Fruit fly (Drosophila melanogaster) whole organism, embryonic: ENCODE results near the gene CG7140.

Experiments used
- Adf1 ChIP-seq: fragments of 200-800 bp; sonication (Bioruptor generic); IDR thresholded peaks from 2 replicates; pipeline ENCODE4 v1.3.6; 2022; ENCODE audit warnings: missing biosample characterization, missing genetic modification characterization
- BtbVII ChIP-seq: fragments of 200-800 bp; sonication (Bioruptor generic); optimal IDR thresholded peaks from 3 replicates; lab custom pipeline; 2017; ENCODE audit warnings: missing biosample characterization, mild to moderate bottlenecking, missing genetic modification characterization
- CG10209 ChIP-seq: fragments of 200-800 bp; sonication (Bioruptor generic); optimal IDR thresholded peaks from 3 replicates; lab custom pipeline; 2017; ENCODE audit warnings: missing biosample characterization, mild to moderate bottlenecking, missing genetic modification characterization, missing genetic modification reagents
- CG11695 ChIP-seq: fragments of 200-800 bp; sonication (Bioruptor generic); IDR thresholded peaks from 3 replicates; pipeline ENCODE4 v1.3.6; 2022; ENCODE audit warnings: missing biosample characterization, missing genetic modification characterization
- CG15073 ChIP-seq: fragments of 200-800 bp; sonication (Bioruptor generic); optimal IDR thresholded peaks from 2 replicates; lab custom pipeline; 2016; ENCODE audit warnings: missing biosample characterization, missing genetic modification characterization
- CG17829 ChIP-seq: fragments of 200-800 bp; optimal IDR thresholded peaks from 2 replicates; lab custom pipeline; 2019; ENCODE audit warnings: missing biosample characterization, mild to moderate bottlenecking, missing genetic modification characterization, moderate library complexity
- CG2712 ChIP-seq: fragments of 200-800 bp; optimal IDR thresholded peaks from 3 replicates; lab custom pipeline; 2019; ENCODE audit warnings: missing biosample characterization, mild to moderate bottlenecking, missing genetic modification characterization, moderate library complexity
- CG3847 ChIP-seq: fragments of 200-800 bp; sonication (Bioruptor generic); IDR thresholded peaks from 2 replicates; pipeline ENCODE4 v1.3.6; 2022; ENCODE audit warnings: missing biosample characterization, missing genetic modification characterization
- CG3995 ChIP-seq: fragments of 200-800 bp; sonication (Bioruptor generic); optimal IDR thresholded peaks from 3 replicates; lab custom pipeline; 2016; ENCODE audit warnings: missing biosample characterization, missing genetic modification characterization
- CG4707 ChIP-seq: fragments of 200-800 bp; sonication (Bioruptor generic); optimal IDR thresholded peaks from 2 replicates; lab custom pipeline; 2018; ENCODE audit warnings: missing biosample characterization, mild to moderate bottlenecking, missing genetic modification characterization, moderate library complexity
- CG6765 ChIP-seq: fragments of 200-800 bp; sonication (Bioruptor generic); optimal IDR thresholded peaks from 3 replicates; lab custom pipeline; 2017; ENCODE audit warnings: missing biosample characterization, mild to moderate bottlenecking, missing genetic modification characterization
- D ChIP-seq, 2 experiments: fragments of 200-800 bp in 1 of 2; fragments of >200 bp in 1 of 2; sonication (Bioruptor generic) in 1 of 2; optimal IDR thresholded peaks; 2 replicates in 1 of 2; 3 replicates in 1 of 2; lab custom pipeline; 2017; ENCODE audit warnings: mild to moderate bottlenecking in 1 of 2, missing biosample characterization in 1 of 2, missing genetic modification characterization in 1 of 2, missing genetic modification reagents in 1 of 2
- Dfd ChIP-seq, 2 experiments: fragments of >200 bp; optimal IDR thresholded peaks; 2 replicates each; lab custom pipeline; 2017; ENCODE audit warnings: missing biosample characterization in 2 of 2, missing genetic modification characterization in 2 of 2
- Ets65A ChIP-seq: fragments of 200-800 bp; sonication (Bioruptor generic); peaks from one replicate; lab custom pipeline; 2016; ENCODE audit warnings: missing biosample characterization, missing genetic modification characterization
- Fer1 ChIP-seq: fragments of 200-800 bp; sonication (Bioruptor generic); optimal IDR thresholded peaks from 2 replicates; lab custom pipeline; 2017; ENCODE audit warnings: missing biosample characterization, mild to moderate bottlenecking, missing genetic modification characterization
- Hand ChIP-seq: fragments of 200-800 bp; sonication (Bioruptor generic); optimal IDR thresholded peaks from 2 replicates; lab custom pipeline; 2017; ENCODE audit warnings: mild to moderate bottlenecking, missing biosample characterization, missing genetic modification reagents, missing genetic modification characterization
- Hmr ChIP-seq: fragments of 200-800 bp; sonication (Bioruptor generic); optimal IDR thresholded peaks from 3 replicates; lab custom pipeline; 2017; ENCODE audit warnings: mild to moderate bottlenecking, missing biosample characterization, missing genetic modification reagents, missing genetic modification characterization
- Hr51 ChIP-seq, 2 experiments: fragments of 200-800 bp; sonication (Bioruptor generic); optimal IDR thresholded peaks; 2 replicates in 1 of 2; 3 replicates in 1 of 2; lab custom pipeline; 2016 to 2018; ENCODE audit warnings: missing biosample characterization in 2 of 2, missing genetic modification characterization in 2 of 2, mild to moderate bottlenecking in 1 of 2, moderate library complexity in 1 of 2
- Kr ChIP-seq: fragments of 200-800 bp; sonication (Bioruptor generic); optimal IDR thresholded peaks from 2 replicates; lab custom pipeline; 2017; ENCODE audit warnings: missing biosample characterization, mild to moderate bottlenecking, missing genetic modification characterization
- Mad ChIP-seq: fragments of 200-800 bp; sonication (Bioruptor generic); optimal IDR thresholded peaks from 2 replicates; lab custom pipeline; 2016; ENCODE audit warnings: missing biosample characterization, missing genetic modification characterization
- Meics ChIP-seq: fragments of 200-800 bp; sonication (Bioruptor generic); optimal IDR thresholded peaks from 2 replicates; lab custom pipeline; 2017; ENCODE audit warnings: missing biosample characterization, mild to moderate bottlenecking, missing genetic modification characterization
- Mrtf ChIP-seq: fragments of 200-800 bp; sonication (Bioruptor generic); IDR thresholded peaks from 3 replicates; pipeline ENCODE4 v1.3.6; 2022; ENCODE audit warnings: missing biosample characterization, missing genetic modification characterization
- NC2β ChIP-seq: fragments of 200-800 bp; sonication (Bioruptor generic); optimal IDR thresholded peaks from 2 replicates; lab custom pipeline; 2016; ENCODE audit warnings: missing biosample characterization, missing genetic modification characterization
- Neu2 ChIP-seq: fragments of 200-800 bp; sonication (Bioruptor generic); optimal IDR thresholded peaks from 3 replicates; lab custom pipeline; 2016; ENCODE audit warnings: missing biosample characterization, missing genetic modification characterization, borderline replicate concordance
- Nf-YB ChIP-seq: fragments of 200-800 bp; sonication (Bioruptor generic); optimal IDR thresholded peaks from 3 replicates; lab custom pipeline; 2019; ENCODE audit warnings: missing biosample characterization, mild to moderate bottlenecking, missing genetic modification characterization, moderate library complexity
- NfI ChIP-seq: fragments of 200-800 bp; sonication (Bioruptor generic); optimal IDR thresholded peaks from 3 replicates; lab custom pipeline; 2018; ENCODE audit warnings: missing biosample characterization, mild to moderate bottlenecking, missing genetic modification characterization, moderate library complexity
- Rfx ChIP-seq: fragments of 200-800 bp; sonication (Bioruptor generic); IDR thresholded peaks from 2 replicates; pipeline ENCODE4 v1.3.6; 2022; ENCODE audit warnings: missing biosample characterization, missing genetic modification characterization
- Scr ChIP-seq: fragments of 200-800 bp; sonication (Bioruptor generic); IDR thresholded peaks from 2 replicates; pipeline ENCODE4 v1.3.6; 2022; ENCODE audit warnings: missing biosample characterization, missing genetic modification characterization; ENCODE audit not compliant: partially characterized antibody
- Six4 ChIP-seq: fragments of 200-800 bp; sonication (Bioruptor generic); optimal IDR thresholded peaks from 2 replicates; lab custom pipeline; 2016; ENCODE audit warnings: missing biosample characterization, missing genetic modification characterization
- Ssrp ChIP-seq: fragments of 200-800 bp; sonication (Bioruptor generic); optimal IDR thresholded peaks from 2 replicates; lab custom pipeline; 2018; ENCODE audit warnings: missing biosample characterization, mild to moderate bottlenecking, missing genetic modification characterization, moderate library complexity
- Xrp1 ChIP-seq: fragments of 200-800 bp; sonication (Bioruptor generic); IDR thresholded peaks from 2 replicates; pipeline ENCODE4 v1.3.6; 2022; ENCODE audit warnings: missing biosample characterization, missing genetic modification characterization
- bowl ChIP-seq: fragments of 200-800 bp; sonication (Bioruptor generic); IDR thresholded peaks from 2 replicates; pipeline ENCODE4 v1.3.6; 2022; ENCODE audit warnings: missing biosample characterization, missing genetic modification characterization
- btn ChIP-seq: fragments of 200-800 bp; sonication (Bioruptor generic); optimal IDR thresholded peaks from 2 replicates; lab custom pipeline; 2016; ENCODE audit warnings: missing biosample characterization, missing genetic modification characterization
- cad ChIP-seq: fragments of >200 bp; optimal IDR thresholded peaks from 2 replicates; lab custom pipeline; 2017; ENCODE audit warnings: missing biosample characterization, missing genetic modification characterization
- ci ChIP-seq: fragments of 200-800 bp; sonication (Bioruptor generic); IDR thresholded peaks from 3 replicates; pipeline ENCODE4 v1.3.6; 2022; ENCODE audit warnings: missing biosample characterization, missing genetic modification characterization
- crp ChIP-seq, 2 experiments: fragments of 200-800 bp; sonication (Bioruptor generic); optimal IDR thresholded peaks; 2 replicates in 1 of 2; 3 replicates in 1 of 2; lab custom pipeline; 2017; ENCODE audit warnings: missing biosample characterization in 2 of 2, missing genetic modification characterization in 2 of 2, mild to moderate bottlenecking in 1 of 2, moderate library complexity in 1 of 2
- dpn ChIP-seq, 2 experiments: fragments of 200-800 bp; sonication (Bioruptor generic); optimal IDR thresholded peaks; 3 replicates each; lab custom pipeline; 2016; ENCODE audit warnings: missing biosample characterization in 2 of 2, missing genetic modification characterization in 2 of 2
- exex ChIP-seq: fragments of 200-800 bp; sonication (Bioruptor generic); optimal IDR thresholded peaks from 4 replicates; lab custom pipeline; 2018; ENCODE audit warnings: missing biosample characterization, mild to moderate bottlenecking, missing genetic modification characterization, moderate library complexity
- fd96Cb ChIP-seq: fragments of 200-800 bp; sonication (Bioruptor generic); optimal IDR thresholded peaks from 2 replicates; lab custom pipeline; 2018; ENCODE audit warnings: missing biosample characterization, mild to moderate bottlenecking, missing genetic modification characterization, moderate library complexity
- ftz-f1 ChIP-seq: fragments of 200-800 bp; sonication (Bioruptor generic); optimal IDR thresholded peaks from 2 replicates; lab custom pipeline; 2016; ENCODE audit warnings: missing biosample characterization, missing genetic modification characterization
- fu2 ChIP-seq: fragments of 200-800 bp; sonication (Bioruptor generic); optimal IDR thresholded peaks from 2 replicates; lab custom pipeline; 2016; ENCODE audit warnings: missing biosample characterization, missing genetic modification characterization
- gcm2 ChIP-seq: fragments of 200-800 bp; sonication (Bioruptor generic); optimal IDR thresholded peaks from 2 replicates; lab custom pipeline; 2016; ENCODE audit warnings: missing biosample characterization, missing genetic modification characterization
- h ChIP-seq: fragments of >200 bp; optimal IDR thresholded peaks from 2 replicates; lab custom pipeline; 2017
- her ChIP-seq: fragments of 200-800 bp; sonication (Bioruptor generic); optimal IDR thresholded peaks from 2 replicates; lab custom pipeline; 2016; ENCODE audit warnings: missing biosample characterization, missing genetic modification characterization
- jing ChIP-seq: fragments of 200-800 bp; sonication (Bioruptor generic); optimal IDR thresholded peaks from 2 replicates; lab custom pipeline; 2018; ENCODE audit warnings: missing biosample characterization, mild to moderate bottlenecking, missing genetic modification characterization
- repo ChIP-seq: fragments of 200-800 bp; sonication (Bioruptor generic); optimal IDR thresholded peaks from 2 replicates; lab custom pipeline; 2016; ENCODE audit warnings: missing biosample characterization, missing genetic modification characterization
- shn ChIP-seq: fragments of 200-800 bp; sonication (Bioruptor generic); optimal IDR thresholded peaks from 3 replicates; lab custom pipeline; 2016; ENCODE audit warnings: missing biosample characterization, missing genetic modification characterization
- tgo ChIP-seq: fragments of 200-800 bp; sonication (Bioruptor generic); IDR thresholded peaks from 3 replicates; pipeline ENCODE4 v1.3.6; 2022; ENCODE audit warnings: missing biosample characterization, missing genetic modification characterization
- tin ChIP-seq: fragments of 200-800 bp; sonication (Bioruptor generic); optimal IDR thresholded peaks from 3 replicates; lab custom pipeline; 2016; ENCODE audit warnings: missing biosample characterization, missing genetic modification characterization
- ttk ChIP-seq: fragments of 200-800 bp; sonication (Bioruptor generic); IDR thresholded peaks from 2 replicates; pipeline ENCODE4 v2.1.2; 2022; ENCODE audit warnings: missing biosample characterization, missing genetic modification characterization
- usp ChIP-seq: fragments of >200 bp; optimal IDR thresholded peaks from 2 replicates; lab custom pipeline; 2017; ENCODE audit warnings: missing biosample characterization, missing genetic modification characterization

The CG7140 gene

dm6 chr3L:22071687-22072394 is 43.7 kb upstream of the CG7140 start, which contains the start of gene CG7139 (continued):
- TF ChIP-seq repo (GFP tag; lab: Kevin White, UChicago) = no peak
- no peak for TF ChIP-seq Mrtf (GFP tag; lab: Robert Waterston, UW)
- no peak for TF ChIP-seq Fer1
- TF ChIP-seq CG17829 (tag; lab: Kevin White, UChicago) = peak; percentile 26
- peak; percentile 74 for TF ChIP-seq Scr (GFP tag; lab: Robert Waterston, UW)
- TF ChIP-seq her = no peak
- no peak for TF ChIP-seq CG6765 (GFP tag; lab: Kevin White, UChicago)
- TF ChIP-seq ttk (GFP tag; lab: Robert Waterston, UW) = no peak
- no peak for TF ChIP-seq NC2β (GFP tag; lab: Kevin White, UChicago)
- no peak for TF ChIP-seq h (lab: Kevin White, UChicago)
- no peak for TF ChIP-seq Adf1
- TF ChIP-seq NfI (GFP tag; lab: Kevin White, UChicago) = no peak
- no peak for TF ChIP-seq cad (GFP tag; lab: Kevin White, UChicago)
- no peak for TF ChIP-seq Hand (GFP tag; lab: Kevin White, UChicago)
- no peak for TF ChIP-seq shn (GFP tag; lab: Kevin White, UChicago)
- no peak for TF ChIP-seq tin (GFP tag; lab: Kevin White, UChicago)
- no peak for TF ChIP-seq CG3847 (GFP tag; lab: Robert Waterston, UW)
- no peak for TF ChIP-seq crp (GFP tag; optimal IDR thresholded peaks at IDR 0.05; lab: Kevin White, UChicago)
- TF ChIP-seq exex (tag; lab: Kevin White, UChicago) = no peak
- no peak for TF ChIP-seq CG3995
- no peak for TF ChIP-seq tgo (GFP tag; lab: Robert Waterston, UW)
- TF ChIP-seq D (optimal IDR thresholded peaks at IDR 0.05; lab: Kevin White, UChicago) = no peak
- no peak for TF ChIP-seq D (GFP tag; optimal IDR thresholded peaks at IDR 0.05; lab: Kevin White, UChicago)
- TF ChIP-seq Mad (GFP tag; lab: Kevin White, UChicago) = no peak
- no peak for TF ChIP-seq BtbVII
- TF ChIP-seq Six4 (GFP tag; lab: Kevin White, UChicago) = no peak
- TF ChIP-seq gcm2 (GFP tag; lab: Kevin White, UChicago) = no peak
- no peak for TF ChIP-seq Ets65A (GFP tag; lab: Kevin White, UChicago)
- no peak for TF ChIP-seq Rfx (GFP tag; lab: Robert Waterston, UW)
- no peak for TF ChIP-seq Ssrp (tag; lab: Kevin White, UChicago)
- TF ChIP-seq CG15073 = peak; percentile 73
- TF ChIP-seq CG2712 (tag; lab: Kevin White, UChicago) = no peak
- TF ChIP-seq Hr51 (GFP tag; optimal IDR thresholded peaks at IDR 0.05; lab: Kevin White, UChicago) = no peak
- no peak for TF ChIP-seq fu2 (GFP tag; lab: Kevin White, UChicago)
- TF ChIP-seq ftz-f1 (GFP tag; lab: Kevin White, UChicago) = no peak
- TF ChIP-seq btn = no peak
- TF ChIP-seq dpn (GFP tag; optimal IDR thresholded peaks at IDR 0.05; lab: Kevin White, UChicago) = no peak
- TF ChIP-seq bowl (GFP tag; lab: Robert Waterston, UW) = no peak
- no peak for TF ChIP-seq Neu2 (GFP tag; lab: Kevin White, UChicago)
- peak; percentile 17 for TF ChIP-seq Hmr (GFP tag; lab: Kevin White, UChicago)
- TF ChIP-seq fd96Cb (tag; lab: Kevin White, UChicago) = no peak
- TF ChIP-seq CG4707 (GFP tag; lab: Kevin White, UChicago) = no peak
- TF ChIP-seq Kr = no peak
- no peak for TF ChIP-seq Meics (GFP tag; lab: Kevin White, UChicago)
- no peak for TF ChIP-seq usp (GFP tag; lab: Kevin White, UChicago)
- TF ChIP-seq Xrp1 (GFP tag; lab: Robert Waterston, UW) = no peak
- no peak for TF ChIP-seq CG11695 (GFP tag; lab: Robert Waterston, UW)
- TF ChIP-seq Nf-YB (GFP tag; lab: Kevin White, UChicago) = no peak
- TF ChIP-seq Dfd (GFP tag; optimal IDR thresholded peaks at IDR 0.05; lab: Kevin White, UChicago) = no peak
- peak; percentile 53; the same call in 1 of the 3 replicates for TF ChIP-seq ci (GFP tag; lab: Robert Waterston, UW)
- no peak for TF ChIP-seq jing (GFP tag; lab: Kevin White, UChicago)
- no peak for TF ChIP-seq CG10209 (GFP tag; lab: Kevin White, UChicago)
